Worm (Caenorhabditis elegans) whole organism, early embryonic: ENCODE results near the gene Y26E6A.3.

Experiments
- B0310.2 ChIP-seq: sonication (generic microtip); optimal IDR thresholded peaks from 2 replicates; lab custom pipeline; 2016; ENCODE audit warnings: mild to moderate bottlenecking, missing genetic modification characterization, missing compliant biosample characterization
- F13C5.2 ChIP-seq: sonication (generic microtip); optimal IDR thresholded peaks from 2 replicates; lab custom pipeline; 2017; ENCODE audit warnings: mild to moderate bottlenecking, missing genetic modification characterization, inconsistent platforms, missing compliant biosample characterization
- ama-1 ChIP-seq: fragments of 150-350 bp; optimal IDR thresholded peaks from 2 replicates; lab custom pipeline; 2014
- ceh-13 ChIP-seq: fragments of 200-800 bp; sonication (Bioruptor generic); optimal IDR thresholded peaks from 2 replicates; lab custom pipeline; 2018; ENCODE audit warnings: mild to moderate bottlenecking, missing genetic modification characterization, missing compliant biosample characterization
- ets-7 ChIP-seq: sonication (generic microtip); optimal IDR thresholded peaks from 2 replicates; lab custom pipeline; 2016; ENCODE audit warnings: missing genotype, missing genetic modification characterization, missing compliant biosample characterization
- flt-1 ChIP-seq: fragments of 200-800 bp; sonication (Bioruptor generic); IDR thresholded peaks from 2 replicates; pipeline ENCODE4 v1.3.6; 2022; ENCODE audit warnings: missing genetic modification characterization, missing compliant biosample characterization
- hmbx-1 ChIP-seq: sonication (generic microtip); optimal IDR thresholded peaks from 2 replicates; lab custom pipeline; 2016; ENCODE audit warnings: mild to moderate bottlenecking, missing genetic modification characterization, missing compliant biosample characterization
- hmg-4 ChIP-seq: fragments of 200-800 bp; sonication (Bioruptor generic); optimal IDR thresholded peaks from 2 replicates; lab custom pipeline; 2018; ENCODE audit warnings: mild to moderate bottlenecking, missing genetic modification characterization, missing compliant biosample characterization
- hnd-1 ChIP-seq: sonication (generic microtip); optimal IDR thresholded peaks from 2 replicates; lab custom pipeline; 2016; ENCODE audit warnings: missing genetic modification characterization, missing compliant biosample characterization
- scrt-1 ChIP-seq: fragments of 200-800 bp; sonication (Bioruptor generic); IDR thresholded peaks from 2 replicates; pipeline ENCODE4 v1.3.6; 2022; ENCODE audit warnings: missing genetic modification characterization, missing compliant biosample characterization
- tbx-37 ChIP-seq: fragments of 200-800 bp; sonication (Bioruptor generic); conservative IDR thresholded peaks from 2 replicates; pipeline ENCODE4 v1.3.6; 2022; ENCODE audit warnings: missing genetic modification reagents, missing genetic modification characterization, missing compliant biosample characterization

ce11 chrX:13918143-13918542 is 8.4 kb upstream of the Y26E6A.3 start:
- TF ChIP-seq hmg-4: no peak
- TF ChIP-seq ama-1 (lab: Kevin White, UChicago): no peak
- TF ChIP-seq F13C5.2 (tag; lab: Kevin White, UChicago): no peak
- TF ChIP-seq ceh-13 (GFP tag; lab: Kevin White, UChicago): no peak
- no peak for TF ChIP-seq flt-1 (GFP tag; lab: Robert Waterston, UW)
- no peak for TF ChIP-seq tbx-37 (GFP tag; lab: Robert Waterston, UW)
- TF ChIP-seq B0310.2 (tag; lab: Kevin White, UChicago): no peak
- TF ChIP-seq hmbx-1 (tag; lab: Kevin White, UChicago): no peak
- TF ChIP-seq scrt-1 (GFP tag; lab: Robert Waterston, UW): no peak
- no peak for TF ChIP-seq hnd-1
- no peak for TF ChIP-seq ets-7 (tag; lab: Kevin White, UChicago)
